Worm (Caenorhabditis elegans) whole organism, mixed stage, embryonic: ENCODE results near the gene C50F7.5.
A peak's percentile ranks its signal among the peaks of the same experiment; 100 is the strongest.

Source experiments
- cnd-1 ChIP-seq: fragments of 200-800 bp; sonication (Bioruptor generic); optimal IDR thresholded peaks from 2 replicates; lab custom pipeline; 2018; ENCODE audit warnings: mild to moderate bottlenecking, missing genetic modification characterization, missing compliant biosample characterization
- elt-3 ChIP-seq: fragments of 150-350 bp; optimal IDR thresholded peaks from 2 replicates; lab custom pipeline; 2014; ENCODE audit warnings: missing biosample characterization, missing genetic modification characterization
- nhr-12 ChIP-seq: fragments of 150-350 bp; optimal IDR thresholded peaks from 2 replicates; lab custom pipeline; 2014; ENCODE audit warnings: missing biosample characterization, missing genetic modification characterization
- nhr-237 ChIP-seq: fragments of 150-350 bp; optimal IDR thresholded peaks from 2 replicates; lab custom pipeline; 2014; ENCODE audit warnings: missing biosample characterization, missing genetic modification characterization
- snpc-4 ChIP-seq: fragments of 150-350 bp; optimal IDR thresholded peaks from 2 replicates; lab custom pipeline; 2014; ENCODE audit warnings: missing biosample characterization, missing genetic modification characterization
- zip-8 ChIP-seq: fragments of 150-350 bp; optimal IDR thresholded peaks from 2 replicates; lab custom pipeline; 2014; ENCODE audit warnings: missing biosample characterization, missing genetic modification characterization

DNA sequence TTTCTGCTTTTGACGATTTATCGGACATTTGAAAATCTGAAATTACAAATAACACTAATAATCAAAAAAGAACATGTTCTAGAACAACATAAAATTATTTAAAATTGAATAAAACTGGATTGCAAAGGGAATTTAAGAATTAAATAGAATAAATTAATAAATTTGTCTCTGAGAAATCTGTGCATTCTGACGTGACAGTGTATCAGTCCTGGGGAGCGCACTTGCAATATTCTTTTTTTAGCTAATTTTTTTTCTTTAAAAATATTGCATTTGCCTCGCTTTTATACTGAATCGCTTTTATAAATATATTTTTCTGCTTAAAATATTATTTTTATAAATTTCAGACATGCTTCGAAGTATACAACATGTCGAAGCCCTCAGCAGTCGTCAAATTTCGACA lies 16.8 kb upstream of the C50F7.5 start, which contains the start of the genes mrpl-1, emc-6 and mrps-24:
- TF ChIP-seq elt-3 (tag; lab: Kevin White, UChicago) (no peak), nhr-237 (tag; lab: Kevin White, UChicago) (peak; percentile 37), cnd-1 (tag; lab: Kevin White, UChicago) (no peak), zip-8 (no peak), nhr-12 (tag; lab: Kevin White, UChicago) (no peak), snpc-4 (no peak)
